Fruit fly (Drosophila melanogaster) whole organism, embryonic: ENCODE results near the gene HisCl1.

Source experiments
- Atf3 ChIP-seq: fragments of 200-800 bp; sonication (Bioruptor generic); optimal IDR thresholded peaks from 3 replicates; lab custom pipeline; 2016; ENCODE audit warnings: missing biosample characterization, missing genetic modification characterization
- Atf6 ChIP-seq: fragments of 200-800 bp; sonication (Bioruptor generic); IDR thresholded peaks from 2 replicates; pipeline ENCODE4 v1.3.6; 2022; ENCODE audit warnings: missing biosample characterization, missing genetic modification characterization
- CG10979 ChIP-seq: fragments of 200-800 bp; sonication (Bioruptor generic); optimal IDR thresholded peaks from 2 replicates; lab custom pipeline; 2018; ENCODE audit warnings: missing biosample characterization, mild to moderate bottlenecking, missing genetic modification characterization, moderate library complexity
- CG12744 ChIP-seq: fragments of 200-800 bp; sonication (Bioruptor generic); optimal IDR thresholded peaks from 2 replicates; lab custom pipeline; 2016; ENCODE audit warnings: missing biosample characterization, missing genetic modification characterization
- CG15479 ChIP-seq: fragments of 200-800 bp; sonication (Bioruptor generic); optimal IDR thresholded peaks from 3 replicates; lab custom pipeline; 2019; ENCODE audit warnings: missing biosample characterization, mild to moderate bottlenecking, missing genetic modification characterization, moderate library complexity
- CG15696 ChIP-seq: fragments of 200-800 bp; sonication (Bioruptor generic); optimal IDR thresholded peaks from 2 replicates; lab custom pipeline; 2019; ENCODE audit warnings: missing biosample characterization, mild to moderate bottlenecking, missing genetic modification characterization, moderate library complexity
- CG16815 ChIP-seq: fragments of 200-800 bp; sonication (Bioruptor generic); optimal IDR thresholded peaks from 3 replicates; lab custom pipeline; 2017; ENCODE audit warnings: missing biosample characterization, mild to moderate bottlenecking, missing genetic modification characterization
- CG33557 ChIP-seq: fragments of 200-800 bp; sonication (Bioruptor generic); optimal IDR thresholded peaks from 2 replicates; lab custom pipeline; 2019; ENCODE audit warnings: missing biosample characterization, mild to moderate bottlenecking, missing genetic modification characterization, moderate library complexity
- CG3838 ChIP-seq: fragments of 200-800 bp; sonication (Bioruptor generic); optimal IDR thresholded peaks from 3 replicates; lab custom pipeline; 2016; ENCODE audit warnings: missing biosample characterization, missing genetic modification characterization
- CG4360 ChIP-seq: fragments of 200-800 bp; sonication (Bioruptor generic); IDR thresholded peaks from 2 replicates; pipeline ENCODE4 v1.3.6; 2022; ENCODE audit warnings: missing biosample characterization, missing genetic modification characterization
- CG4730 ChIP-seq: fragments of 200-800 bp; sonication (Bioruptor generic); IDR thresholded peaks from 2 replicates; pipeline ENCODE4 v1.3.6; 2022; ENCODE audit warnings: missing biosample characterization, missing genetic modification characterization
- CG8089 ChIP-seq: fragments of 200-800 bp; sonication (Bioruptor generic); optimal IDR thresholded peaks from 3 replicates; lab custom pipeline; 2016; ENCODE audit warnings: missing biosample characterization, missing genetic modification characterization
- CG8359 ChIP-seq: fragments of 200-800 bp; sonication (Bioruptor generic); optimal IDR thresholded peaks from 2 replicates; lab custom pipeline; 2017; ENCODE audit warnings: missing biosample characterization, mild to moderate bottlenecking, missing genetic modification characterization, borderline replicate concordance
- CG9797 ChIP-seq: fragments of 200-800 bp; sonication (Bioruptor generic); optimal IDR thresholded peaks from 3 replicates; lab custom pipeline; 2018; ENCODE audit warnings: missing biosample characterization, mild to moderate bottlenecking, missing genetic modification characterization
- CTCF ChIP-seq: fragments of 200-800 bp; sonication (Bioruptor generic); optimal IDR thresholded peaks from 2 replicates; lab custom pipeline; 2017; ENCODE audit warnings: missing biosample characterization, mild to moderate bottlenecking, missing genetic modification characterization, moderate library complexity
- Camta ChIP-seq: fragments of 200-800 bp; sonication (Bioruptor generic); optimal IDR thresholded peaks from 2 replicates; lab custom pipeline; 2016; ENCODE audit warnings: missing biosample characterization, missing genetic modification characterization
- CrebB ChIP-seq: fragments of 200-800 bp; sonication (Bioruptor generic); optimal IDR thresholded peaks from 3 replicates; lab custom pipeline; 2018; ENCODE audit warnings: missing biosample characterization, mild to moderate bottlenecking, missing genetic modification characterization
- Dp ChIP-seq: fragments of 200-800 bp; sonication (Bioruptor generic); optimal IDR thresholded peaks from 2 replicates; lab custom pipeline; 2018; ENCODE audit warnings: missing biosample characterization, mild to moderate bottlenecking, missing genetic modification characterization, moderate library complexity
- Dref ChIP-seq: fragments of 200-800 bp; sonication (Bioruptor generic); IDR thresholded peaks from 2 replicates; pipeline ENCODE4 v1.3.6; 2022; ENCODE audit warnings: missing biosample characterization, missing genetic modification characterization
- Hr78 ChIP-seq, 2 experiments: fragments of 200-800 bp in 1 of 2; fragments of >200 bp in 1 of 2; sonication (Bioruptor generic) in 1 of 2; optimal IDR thresholded peaks; 2 replicates each; lab custom pipeline; 2017 to 2019; ENCODE audit warnings: missing biosample characterization in 2 of 2, missing genetic modification characterization in 2 of 2, mild to moderate bottlenecking in 1 of 2, moderate library complexity in 1 of 2
- Med ChIP-seq: fragments of 200-800 bp; sonication (Bioruptor generic); peaks from one replicate; lab custom pipeline; 2016; ENCODE audit warnings: missing biosample characterization, missing genetic modification characterization, mild to moderate bottlenecking, inconsistent platforms, moderate library complexity
- Neu2 ChIP-seq: fragments of 200-800 bp; sonication (Bioruptor generic); optimal IDR thresholded peaks from 3 replicates; lab custom pipeline; 2016; ENCODE audit warnings: missing biosample characterization, missing genetic modification characterization, borderline replicate concordance
- Nf-YC ChIP-seq: fragments of 200-800 bp; optimal IDR thresholded peaks from 3 replicates; lab custom pipeline; 2019; ENCODE audit warnings: missing biosample characterization, mild to moderate bottlenecking, missing genetic modification characterization, moderate library complexity
- Pdp1 ChIP-seq, 2 experiments: fragments of 200-800 bp; sonication (Bioruptor generic); optimal IDR thresholded peaks; 3 replicates each; lab custom pipeline; 2016; ENCODE audit warnings: missing biosample characterization in 2 of 2, missing genetic modification characterization in 2 of 2, mild to moderate bottlenecking in 1 of 2, moderate library complexity in 1 of 2
- TFAM ChIP-seq: fragments of 200-800 bp; sonication (Bioruptor generic); optimal IDR thresholded peaks from 2 replicates; lab custom pipeline; 2017; ENCODE audit warnings: missing biosample characterization, missing genetic modification characterization, inconsistent platforms
- ara ChIP-seq: fragments of 200-800 bp; sonication (Bioruptor generic); IDR thresholded peaks from 2 replicates; pipeline ENCODE4 v1.3.6; 2022; ENCODE audit warnings: missing biosample characterization, missing genetic modification characterization
- bcd ChIP-seq: fragments of 200-800 bp; sonication (Bioruptor generic); optimal IDR thresholded peaks from 2 replicates; lab custom pipeline; 2017; ENCODE audit warnings: missing biosample characterization, mild to moderate bottlenecking, missing genetic modification characterization
- bigmax ChIP-seq: fragments of 200-800 bp; sonication (Bioruptor generic); optimal IDR thresholded peaks from 2 replicates; lab custom pipeline; 2018; ENCODE audit warnings: missing biosample characterization, mild to moderate bottlenecking, missing genetic modification characterization
- br ChIP-seq: fragments of >200 bp; optimal IDR thresholded peaks from 2 replicates; lab custom pipeline; 2017
- chinmo ChIP-seq: fragments of 200-800 bp; sonication (Bioruptor generic); IDR thresholded peaks from 4 replicates; pipeline ENCODE4 v1.3.6; 2022; ENCODE audit warnings: missing biosample characterization, missing genetic modification characterization; ENCODE audit not compliant: partially characterized antibody
- ci ChIP-seq: fragments of 200-800 bp; sonication (Bioruptor generic); IDR thresholded peaks from 3 replicates; pipeline ENCODE4 v1.3.6; 2022; ENCODE audit warnings: missing biosample characterization, missing genetic modification characterization
- cwo ChIP-seq: fragments of 200-800 bp; sonication (Bioruptor generic); optimal IDR thresholded peaks from 3 replicates; lab custom pipeline; 2017; ENCODE audit warnings: missing biosample characterization, missing genetic modification characterization, mild to moderate bottlenecking, moderate library complexity, missing genetic modification reagents
- dati ChIP-seq: fragments of 200-800 bp; sonication (Bioruptor generic); IDR thresholded peaks from 2 replicates; pipeline ENCODE4 v1.3.6; 2022; ENCODE audit warnings: missing biosample characterization, missing genetic modification characterization
- dmrt11E ChIP-seq: fragments of 200-800 bp; sonication (Bioruptor generic); optimal IDR thresholded peaks from 3 replicates; lab custom pipeline; 2018; ENCODE audit warnings: missing biosample characterization, mild to moderate bottlenecking, missing genetic modification characterization, moderate library complexity
- emc ChIP-seq: fragments of 200-800 bp; sonication (Bioruptor generic); optimal IDR thresholded peaks from 2 replicates; lab custom pipeline; 2016; ENCODE audit warnings: missing biosample characterization, missing genetic modification characterization
- ems ChIP-seq: fragments of 200-800 bp; sonication (Bioruptor generic); optimal IDR thresholded peaks from 3 replicates; lab custom pipeline; 2016; ENCODE audit warnings: missing biosample characterization, missing genetic modification characterization
- gsb ChIP-seq: fragments of 200-800 bp; sonication (Bioruptor generic); IDR thresholded peaks from 2 replicates; pipeline ENCODE4 v1.3.6; 2022; ENCODE audit warnings: missing biosample characterization, missing genetic modification characterization
- gt ChIP-seq: fragments of 200-800 bp; sonication (Bioruptor generic); IDR thresholded peaks from 2 replicates; pipeline ENCODE4 v1.3.6; 2022; ENCODE audit warnings: missing biosample characterization, missing genetic modification characterization
- hth ChIP-seq: fragments of >200 bp; optimal IDR thresholded peaks from 2 replicates; lab custom pipeline; 2017; ENCODE audit warnings: inconsistent platforms
- luna ChIP-seq: fragments of 200-800 bp; sonication (Bioruptor generic); optimal IDR thresholded peaks from 2 replicates; lab custom pipeline; 2016; ENCODE audit warnings: missing biosample characterization, missing genetic modification characterization
- otp ChIP-seq: fragments of 200-800 bp; sonication (Bioruptor generic); IDR thresholded peaks from 3 replicates; pipeline ENCODE4, ENCODE4 v1.3.6; 2022; ENCODE audit warnings: missing biosample characterization, missing genetic modification characterization
- pho ChIP-seq: fragments of 200-800 bp; sonication (Bioruptor generic); optimal IDR thresholded peaks from 2 replicates; lab custom pipeline; 2016; ENCODE audit warnings: missing biosample characterization, missing genetic modification characterization
- pros ChIP-seq: fragments of 200-800 bp; sonication (Bioruptor generic); optimal IDR thresholded peaks from 3 replicates; lab custom pipeline; 2019; ENCODE audit warnings: missing biosample characterization, mild to moderate bottlenecking, missing genetic modification characterization, moderate library complexity
- repo ChIP-seq: fragments of 200-800 bp; sonication (Bioruptor generic); optimal IDR thresholded peaks from 2 replicates; lab custom pipeline; 2016; ENCODE audit warnings: missing biosample characterization, missing genetic modification characterization
- slbo ChIP-seq: fragments of 200-800 bp; sonication (Bioruptor generic); IDR thresholded peaks from 2 replicates; pipeline ENCODE4 v1.3.6; 2022; ENCODE audit warnings: missing biosample characterization, missing genetic modification characterization
- tin ChIP-seq: fragments of 200-800 bp; sonication (Bioruptor generic); optimal IDR thresholded peaks from 3 replicates; lab custom pipeline; 2016; ENCODE audit warnings: missing biosample characterization, missing genetic modification characterization
- trem ChIP-seq: fragments of 200-800 bp; optimal IDR thresholded peaks from 3 replicates; lab custom pipeline; 2019; ENCODE audit warnings: missing biosample characterization, mild to moderate bottlenecking, missing genetic modification characterization, moderate library complexity
- vfl ChIP-seq: fragments of 200-800 bp; sonication (Bioruptor generic); optimal IDR thresholded peaks from 2 replicates; lab custom pipeline; 2016; ENCODE audit warnings: missing biosample characterization, missing genetic modification characterization
- vnd ChIP-seq: fragments of 200-800 bp; sonication (Bioruptor generic); IDR thresholded peaks from 3 replicates; pipeline ENCODE4 v1.3.6; 2022; ENCODE audit warnings: missing biosample characterization, missing genetic modification characterization; ENCODE audit not compliant: partially characterized antibody
- vvl ChIP-seq: fragments of 200-800 bp; sonication (Bioruptor generic); IDR thresholded peaks from 2 replicates; pipeline ENCODE4 v1.3.6; 2022; ENCODE audit warnings: missing biosample characterization, missing genetic modification characterization
- yki ChIP-seq: fragments of >200 bp; optimal IDR thresholded peaks from 3 replicates; lab custom pipeline; 2018
- zf30C ChIP-seq: fragments of 200-800 bp; sonication (Bioruptor generic); optimal IDR thresholded peaks from 3 replicates; lab custom pipeline; 2018; ENCODE audit warnings: missing biosample characterization, mild to moderate bottlenecking, missing genetic modification characterization

The HisCl1 gene

dm6 chr3R:11812881-11813466 lies 26.0 kb downstream of the HisCl1 start, which contains the start of gene ClC-a (continued):
- TF ChIP-seq Dp (GFP tag; lab: Kevin White, UChicago) (no peak), otp (no peak), CG8359 (GFP tag; lab: Kevin White, UChicago) (no peak), Med (GFP tag; lab: Kevin White, UChicago) (peak; percentile 76), pho (no peak), br (lab: Kevin White, UChicago) (no peak), ems (GFP tag; lab: Kevin White, UChicago) (no peak), CG15696 (tag; lab: Kevin White, UChicago) (no peak), Atf6 (GFP tag; lab: Robert Waterston, UW) (0 out of 2 replicates have a peak, but pooled peaks have one; percentile 32), Hr78 (GFP tag; optimal IDR thresholded peaks at IDR 0.05; lab: Kevin White, UChicago) (no peak), CrebB (tag; lab: Kevin White, UChicago) (no peak), CG33557 (no peak), chinmo (peak; percentile 86; the same call in 1 of the 4 replicates), CG4360 (GFP tag; lab: Robert Waterston, UW) (no peak), zf30C (no peak), dmrt11E (tag; lab: Kevin White, UChicago) (no peak), emc (GFP tag; lab: Kevin White, UChicago) (no peak), bigmax (GFP tag; lab: Kevin White, UChicago) (no peak), gsb (GFP tag; lab: Robert Waterston, UW) (no peak), Atf3 (GFP tag; lab: Kevin White, UChicago) (no peak), hth (lab: Kevin White, UChicago) (no peak), CG10979 (tag; lab: Kevin White, UChicago) (no peak), CG15479 (GFP tag; lab: Kevin White, UChicago) (no peak), Dref (GFP tag; lab: Robert Waterston, UW) (no peak), trem (tag; lab: Kevin White, UChicago) (no peak), luna (GFP tag; lab: Kevin White, UChicago) (no peak), Camta (GFP tag; lab: Kevin White, UChicago) (no peak), CG16815 (no peak), CG3838 (no peak), CG9797 (no peak), dati (GFP tag; lab: Robert Waterston, UW) (no peak), CG8089 (GFP tag; lab: Kevin White, UChicago) (no peak), repo (GFP tag; lab: Kevin White, UChicago) (no peak), pros (GFP tag; lab: Kevin White, UChicago) (no peak), ci (GFP tag; lab: Robert Waterston, UW) (0 out of 3 replicates have a peak, but pooled peaks have one; percentile 44), tin (GFP tag; lab: Kevin White, UChicago) (no peak), cwo (GFP tag; lab: Kevin White, UChicago) (peak; percentile 7), yki (lab: Kevin White, UChicago) (no peak), CG12744 (GFP tag; lab: Kevin White, UChicago) (no peak), vvl (GFP tag; lab: Robert Waterston, UW) (0 out of 2 replicates have a peak, but pooled peaks have one; percentile 11), TFAM (GFP tag; lab: Kevin White, UChicago) (no peak), CTCF (GFP tag; lab: Kevin White, UChicago) (no peak), Pdp1 (GFP tag; optimal IDR thresholded peaks at IDR 0.05; lab: Kevin White, UChicago) (peak in 1 of 2 experiments; percentile 27), CG4730 (no peak), Neu2 (GFP tag; lab: Kevin White, UChicago) (no peak), ara (GFP tag; lab: Robert Waterston, UW) (no peak), bcd (GFP tag; lab: Kevin White, UChicago) (no peak), vfl (GFP tag; lab: Kevin White, UChicago) (no peak), vnd (GFP tag; lab: Robert Waterston, UW) (no peak), slbo (GFP tag; lab: Robert Waterston, UW) (0 out of 2 replicates have a peak, but pooled peaks have one; percentile 3), Nf-YC (peak; percentile 3), gt (GFP tag; lab: Robert Waterston, UW) (no peak)
